Fruit fly (Drosophila melanogaster): Measurements from ENCODE around the gene amon.

- no peak for TF ChIP-seq EcR (GFP tag; optimal IDR thresholded peaks at IDR 0.05)
- TF ChIP-seq pan (optimal IDR thresholded peaks at IDR 0.05) = no peak
- no peak for TF ChIP-seq usp (GFP tag; optimal IDR thresholded peaks at IDR 0.05)
These were observed 22.2 kb upstream of the amon start, which contains the start of gene CG6403 for dm6 chr3R:26736207-26736606.
